Worm (Caenorhabditis elegans) whole organism, young adult: ENCODE measurements around the gene F59E11.6.

Source experiments
- B0336.3 ChIP-seq: fragments of 200-800 bp; sonication (Bioruptor generic); IDR thresholded peaks from 2 replicates; pipeline ENCODE4 v1.3.6; 2022; ENCODE audit warnings: missing genetic modification characterization, missing compliant biosample characterization
- cebp-1 ChIP-seq, 2 experiments: fragments of 200-800 bp in 1 of 2; sonication (Bioruptor generic) in 1 of 2; sonication (generic microtip) in 1 of 2; IDR thresholded peaks in 1 of 2; optimal IDR thresholded peaks in 1 of 2; 2 replicates each; pipeline versions ENCODE4 v1.3.6 to Lab custom; 2017 to 2022; ENCODE audit warnings: missing compliant biosample characterization in 2 of 2, missing genetic modification characterization in 2 of 2, mild to moderate bottlenecking in 1 of 2, missing genetic modification reagents in 1 of 2, moderate library complexity in 1 of 2
- ceh-79 ChIP-seq: sonication (generic microtip); optimal IDR thresholded peaks from 2 replicates; lab custom pipeline; 2017; ENCODE audit warnings: mild to moderate bottlenecking, missing genetic modification characterization, missing compliant biosample characterization
- rpc-1 ChIP-seq, 2 experiments: fragments of 150-350 bp in 1 of 2; sonication (generic microtip) in 1 of 2; optimal IDR thresholded peaks; 2 replicates each; lab custom pipeline; 2014 to 2018; ENCODE audit warnings: missing biosample characterization in 1 of 2, missing genetic modification characterization in 1 of 2, missing genetic modification reagents in 1 of 2, missing genotype in 1 of 2
- snpc-4 ChIP-seq, 5 experiments: fragments of 150-350 bp in 1 of 5; sonication (generic microtip) in 4 of 5; optimal IDR thresholded peaks; 2 replicates each; lab custom pipeline; 2014 to 2018; ENCODE audit warnings: missing genetic modification characterization in 5 of 5, missing biosample characterization in 3 of 5, antibody characterized with exemption in 2 of 5, mild to moderate bottlenecking in 2 of 5, missing compliant biosample characterization in 2 of 5, missing genotype in 2 of 5, moderate library complexity in 2 of 5, missing genetic modification reagents in 1 of 5

ce11 chrV:8949873-8950272, 41.7 kb upstream of the F59E11.6 start:
- TF ChIP-seq rpc-1 (optimal IDR thresholded peaks at IDR 0.05; lab: Kevin White, UChicago) (no peak), rpc-1 (tag; optimal IDR thresholded peaks at IDR 0.05; lab: Kevin White, UChicago) (no peak), B0336.3 (no peak), cebp-1 (GFP tag; IDR thresholded peaks at IDR 0.05; lab: Robert Waterston, UW) (no peak), cebp-1 (tag; optimal IDR thresholded peaks at IDR 0.05; lab: Kevin White, UChicago) (no peak), ceh-79 (tag; lab: Kevin White, UChicago) (no peak), snpc-4 (GFP tag; optimal IDR thresholded peaks at IDR 0.05; lab: Kevin White, UChicago) (no peak), snpc-4 (tag; optimal IDR thresholded peaks at IDR 0.05; lab: Kevin White, UChicago) (no peak)
